Worm (Caenorhabditis elegans) whole organism, early embryonic: ENCODE data around the gene abhd-3.1.

Source experiments
- F13C5.2 ChIP-seq: sonication (generic microtip); optimal IDR thresholded peaks from 2 replicates; lab custom pipeline; 2017; ENCODE audit warnings: mild to moderate bottlenecking, missing genetic modification characterization, inconsistent platforms, missing compliant biosample characterization
- aly-1 ChIP-seq: sonication (generic microtip); optimal IDR thresholded peaks from 2 replicates; lab custom pipeline; 2016; ENCODE audit warnings: missing genetic modification characterization, missing compliant biosample characterization
- ama-1 ChIP-seq: fragments of 150-350 bp; optimal IDR thresholded peaks from 2 replicates; lab custom pipeline; 2014
- flt-1 ChIP-seq: fragments of 200-800 bp; sonication (Bioruptor generic); IDR thresholded peaks from 2 replicates; pipeline ENCODE4 v1.3.6; 2022; ENCODE audit warnings: missing genetic modification characterization, missing compliant biosample characterization
- pes-1 ChIP-seq: fragments of 200-800 bp; sonication (Bioruptor generic); IDR thresholded peaks from 2 replicates; pipeline ENCODE4 v1.3.6; 2022; ENCODE audit warnings: missing genetic modification reagents, missing genetic modification characterization, missing compliant biosample characterization
- tbx-11 ChIP-seq: fragments of 200-800 bp; sonication (Bioruptor generic); IDR thresholded peaks from 2 replicates; pipeline ENCODE4 v1.3.6; 2022; ENCODE audit warnings: missing genetic modification characterization, missing compliant biosample characterization

- TF ChIP-seq flt-1 (no peak), ama-1 (no peak), pes-1 (GFP tag; lab: Robert Waterston, UW) (no peak), F13C5.2 (tag; lab: Kevin White, UChicago) (no peak), tbx-11 (GFP tag; lab: Robert Waterston, UW) (no peak), aly-1 (no peak)
Observed at ce11 chrV:20007470-20007869, 52.2 kb downstream of the abhd-3.1 start, which contains the start of gene Y60A3A.23.
